Fruit fly (Drosophila melanogaster) whole organism, embryonic: ENCODE measurements around the gene CG11828.

Experiments used
- Antp ChIP-seq: fragments of 200-800 bp; sonication (Bioruptor generic); optimal IDR thresholded peaks from 3 replicates; lab custom pipeline; 2016; ENCODE audit warnings: missing biosample characterization, missing genetic modification characterization
- C15 ChIP-seq: fragments of 200-800 bp; sonication (Bioruptor generic); IDR thresholded peaks from 3 replicates; pipeline ENCODE4 v1.3.6; 2022; ENCODE audit warnings: missing biosample characterization, missing genetic modification characterization
- CG10209 ChIP-seq: fragments of 200-800 bp; sonication (Bioruptor generic); optimal IDR thresholded peaks from 3 replicates; lab custom pipeline; 2017; ENCODE audit warnings: missing biosample characterization, mild to moderate bottlenecking, missing genetic modification characterization, missing genetic modification reagents
- CG10959 ChIP-seq: fragments of 200-800 bp; sonication (Bioruptor generic); IDR thresholded peaks from 2 replicates; pipeline ENCODE4 v1.3.6; 2022; ENCODE audit warnings: missing biosample characterization, missing genetic modification characterization
- CG11504 ChIP-seq: fragments of 200-800 bp; sonication (Bioruptor generic); optimal IDR thresholded peaks from 3 replicates; lab custom pipeline; 2019; ENCODE audit warnings: missing biosample characterization, mild to moderate bottlenecking, missing genetic modification characterization, moderate library complexity
- CG13775 ChIP-seq: fragments of 200-800 bp; sonication (Bioruptor generic); optimal IDR thresholded peaks from 3 replicates; lab custom pipeline; 2017; ENCODE audit warnings: missing biosample characterization, mild to moderate bottlenecking, missing genetic modification characterization
- CG14965 ChIP-seq: fragments of 200-800 bp; sonication (Bioruptor generic); optimal IDR thresholded peaks from 2 replicates; lab custom pipeline; 2016; ENCODE audit warnings: missing biosample characterization, missing genetic modification characterization, borderline replicate concordance
- CG15514 ChIP-seq: fragments of 200-800 bp; sonication (Bioruptor generic); optimal IDR thresholded peaks from 3 replicates; lab custom pipeline; 2017; ENCODE audit warnings: missing biosample characterization, missing genetic modification characterization, mild to moderate bottlenecking, moderate library complexity, missing genetic modification reagents
- CG17612 ChIP-seq: fragments of 200-800 bp; sonication (Bioruptor generic); IDR thresholded peaks from 2 replicates; pipeline ENCODE4 v1.3.6; 2022; ENCODE audit warnings: missing biosample characterization, missing genetic modification characterization
- CG18011 ChIP-seq: fragments of 200-800 bp; sonication (Bioruptor generic); optimal IDR thresholded peaks from 2 replicates; lab custom pipeline; 2017; ENCODE audit warnings: missing biosample characterization, missing genetic modification characterization, mild to moderate bottlenecking, moderate library complexity, missing genotype
- CG18262 ChIP-seq: fragments of 200-800 bp; optimal IDR thresholded peaks from 3 replicates; lab custom pipeline; 2019; ENCODE audit warnings: missing biosample characterization, mild to moderate bottlenecking, missing genetic modification characterization, moderate library complexity
- CG1832 ChIP-seq: fragments of 200-800 bp; sonication (Bioruptor generic); optimal IDR thresholded peaks from 2 replicates; lab custom pipeline; 2017; ENCODE audit warnings: missing biosample characterization, mild to moderate bottlenecking, missing genetic modification characterization, inconsistent platforms
- CG2129 ChIP-seq: fragments of 200-800 bp; sonication (Bioruptor generic); IDR thresholded peaks from 2 replicates; pipeline ENCODE4 v1.3.6; 2022; ENCODE audit warnings: missing biosample characterization, missing genetic modification characterization; ENCODE audit not compliant: partially characterized antibody
- CG2889 ChIP-seq: fragments of 200-800 bp; sonication (Bioruptor generic); IDR thresholded peaks from 3 replicates; pipeline ENCODE4 v1.3.6; 2022; ENCODE audit warnings: missing biosample characterization, missing genetic modification characterization
- CG30020 ChIP-seq: fragments of 200-800 bp; optimal IDR thresholded peaks from 2 replicates; lab custom pipeline; 2019; ENCODE audit warnings: missing biosample characterization, mild to moderate bottlenecking, missing genetic modification characterization, moderate library complexity
- CG31224 ChIP-seq: fragments of 200-800 bp; sonication (Bioruptor generic); IDR thresholded peaks from 2 replicates; pipeline ENCODE4 v1.3.6; 2022; ENCODE audit warnings: missing biosample characterization, missing genetic modification characterization
- CG4282 ChIP-seq: fragments of 200-800 bp; sonication (Bioruptor generic); optimal IDR thresholded peaks from 2 replicates; lab custom pipeline; 2016; ENCODE audit warnings: missing biosample characterization, missing genetic modification characterization
- CG6791 ChIP-seq: fragments of 200-800 bp; sonication (Bioruptor generic); IDR thresholded peaks from 3 replicates; pipeline ENCODE4 v1.3.6; 2022; ENCODE audit warnings: missing biosample characterization, missing genetic modification characterization; ENCODE audit not compliant: partially characterized antibody
- CG7786 ChIP-seq: fragments of 200-800 bp; sonication (Bioruptor generic); optimal IDR thresholded peaks from 2 replicates; lab custom pipeline; 2016; ENCODE audit warnings: missing biosample characterization, missing genetic modification characterization
- CG8388 ChIP-seq: fragments of 200-800 bp; sonication (Bioruptor generic); optimal IDR thresholded peaks from 2 replicates; lab custom pipeline; 2019; ENCODE audit warnings: missing biosample characterization, mild to moderate bottlenecking, missing genetic modification characterization, moderate library complexity
- CG9609 ChIP-seq: fragments of 200-800 bp; sonication (Bioruptor generic); optimal IDR thresholded peaks from 3 replicates; lab custom pipeline; 2016; ENCODE audit warnings: missing biosample characterization, missing genetic modification characterization
- CkIIα-i1 ChIP-seq: fragments of 200-800 bp; sonication (Bioruptor generic); IDR thresholded peaks from 2 replicates; pipeline ENCODE4 v1.3.6; 2022; ENCODE audit warnings: missing biosample characterization, missing genetic modification characterization
- Doc3 ChIP-seq: fragments of 200-800 bp; sonication (Bioruptor generic); IDR thresholded peaks from 3 replicates; pipeline ENCODE4 v1.3.6; 2022; ENCODE audit warnings: missing biosample characterization, missing genetic modification characterization; ENCODE audit not compliant: partially characterized antibody
- Elba2 ChIP-seq: fragments of 200-800 bp; sonication (Bioruptor generic); optimal IDR thresholded peaks from 3 replicates; lab custom pipeline; 2016; ENCODE audit warnings: missing biosample characterization, missing genetic modification characterization
- Ets97D ChIP-seq: fragments of 200-800 bp; sonication (Bioruptor generic); optimal IDR thresholded peaks from 3 replicates; lab custom pipeline; 2016; ENCODE audit warnings: missing biosample characterization, missing genetic modification characterization
- H2.0 ChIP-seq: fragments of 200-800 bp; sonication (Bioruptor generic); IDR thresholded peaks from 2 replicates; pipeline ENCODE4 v1.3.6; 2022; ENCODE audit warnings: missing biosample characterization, missing genetic modification characterization
- Hr3 ChIP-seq: fragments of 200-800 bp; sonication (Bioruptor generic); optimal IDR thresholded peaks from 3 replicates; lab custom pipeline; 2016; ENCODE audit warnings: missing biosample characterization, missing genetic modification characterization
- Hr39 ChIP-seq: fragments of >200 bp; optimal IDR thresholded peaks from 2 replicates; lab custom pipeline; 2017
- MESR4 ChIP-seq: fragments of 200-800 bp; sonication (Bioruptor generic); optimal IDR thresholded peaks from 2 replicates; lab custom pipeline; 2018; ENCODE audit warnings: missing biosample characterization, mild to moderate bottlenecking, missing genetic modification characterization, moderate library complexity
- Mad ChIP-seq: fragments of 200-800 bp; sonication (Bioruptor generic); optimal IDR thresholded peaks from 2 replicates; lab custom pipeline; 2016; ENCODE audit warnings: missing biosample characterization, missing genetic modification characterization
- Mes4 ChIP-seq: fragments of 200-800 bp; sonication (Bioruptor generic); optimal IDR thresholded peaks from 2 replicates; lab custom pipeline; 2016; ENCODE audit warnings: missing biosample characterization, missing genetic modification characterization
- Mrtf ChIP-seq: fragments of 200-800 bp; sonication (Bioruptor generic); IDR thresholded peaks from 3 replicates; pipeline ENCODE4 v1.3.6; 2022; ENCODE audit warnings: missing biosample characterization, missing genetic modification characterization
- NFAT ChIP-seq: fragments of 200-800 bp; sonication (Bioruptor generic); IDR thresholded peaks from 2 replicates; pipeline ENCODE4 v1.3.6; 2022; ENCODE audit warnings: missing biosample characterization, missing genetic modification characterization
- NK7.1 ChIP-seq: fragments of 200-800 bp; sonication (Bioruptor generic); optimal IDR thresholded peaks from 3 replicates; lab custom pipeline; 2016; ENCODE audit warnings: missing biosample characterization, missing genetic modification characterization
- Optix ChIP-seq: fragments of 200-800 bp; sonication (Bioruptor generic); IDR thresholded peaks from 3 replicates; pipeline ENCODE4 v1.3.6; 2022; ENCODE audit warnings: missing biosample characterization, missing genetic modification characterization
- Sry-β ChIP-seq: fragments of 200-800 bp; sonication (Bioruptor generic); optimal IDR thresholded peaks from 2 replicates; lab custom pipeline; 2018; ENCODE audit warnings: missing biosample characterization, mild to moderate bottlenecking, missing genetic modification characterization, moderate library complexity
- corto ChIP-seq: fragments of 200-800 bp; sonication (Bioruptor generic); optimal IDR thresholded peaks from 2 replicates; lab custom pipeline; 2016; ENCODE audit warnings: missing biosample characterization, mild to moderate bottlenecking, missing genetic modification characterization, moderate library complexity
- crp ChIP-seq, 2 experiments: fragments of 200-800 bp; sonication (Bioruptor generic); optimal IDR thresholded peaks; 2 replicates in 1 of 2; 3 replicates in 1 of 2; lab custom pipeline; 2017; ENCODE audit warnings: missing biosample characterization in 2 of 2, missing genetic modification characterization in 2 of 2, mild to moderate bottlenecking in 1 of 2, moderate library complexity in 1 of 2
- en ChIP-seq: fragments of 200-800 bp; sonication (Bioruptor generic); optimal IDR thresholded peaks from 2 replicates; lab custom pipeline; 2016; ENCODE audit warnings: missing biosample characterization, missing genetic modification characterization
- fru ChIP-seq: fragments of >200 bp; optimal IDR thresholded peaks from 2 replicates; lab custom pipeline; 2017
- gcm ChIP-seq: fragments of 200-800 bp; sonication (Bioruptor generic); optimal IDR thresholded peaks from 2 replicates; lab custom pipeline; 2019; ENCODE audit warnings: missing biosample characterization, mild to moderate bottlenecking, missing genetic modification characterization, moderate library complexity
- jumu ChIP-seq: fragments of 200-800 bp; sonication (Bioruptor generic); optimal IDR thresholded peaks from 3 replicates; lab custom pipeline; 2016; ENCODE audit warnings: missing biosample characterization, missing genetic modification characterization
- lilli ChIP-seq: fragments of 200-800 bp; sonication (Bioruptor generic); optimal IDR thresholded peaks from 3 replicates; lab custom pipeline; 2016; ENCODE audit warnings: missing biosample characterization, missing genetic modification characterization
- mirr ChIP-seq: fragments of 200-800 bp; sonication (Bioruptor generic); optimal IDR thresholded peaks from 3 replicates; lab custom pipeline; 2018; ENCODE audit warnings: missing biosample characterization, mild to moderate bottlenecking, missing genetic modification characterization
- pan ChIP-seq, 4 experiments: fragments of >200 bp in 3 of 4; fragments of 200-800 bp in 1 of 4; sonication (Bioruptor generic) in 1 of 4; optimal IDR thresholded peaks in 3 of 4; IDR thresholded peaks in 1 of 4; 2 replicates each; pipeline versions ENCODE4 v1.3.6 to Lab custom; 2017 to 2022; ENCODE audit warnings: missing biosample characterization in 2 of 4, missing genetic modification characterization in 2 of 4, mixed read lengths in 1 of 4
- pfk ChIP-seq: fragments of 200-800 bp; sonication (Bioruptor generic); optimal IDR thresholded peaks from 2 replicates; lab custom pipeline; 2018; ENCODE audit warnings: missing biosample characterization, mild to moderate bottlenecking, missing genetic modification characterization, moderate library complexity
- ssp ChIP-seq: fragments of 200-800 bp; sonication (Bioruptor generic); IDR thresholded peaks from 2 replicates; pipeline ENCODE4 v1.3.6; 2022; ENCODE audit warnings: missing biosample characterization, missing genetic modification characterization
- tgo ChIP-seq: fragments of 200-800 bp; sonication (Bioruptor generic); IDR thresholded peaks from 3 replicates; pipeline ENCODE4 v1.3.6; 2022; ENCODE audit warnings: missing biosample characterization, missing genetic modification characterization
- trem ChIP-seq: fragments of 200-800 bp; optimal IDR thresholded peaks from 3 replicates; lab custom pipeline; 2019; ENCODE audit warnings: missing biosample characterization, mild to moderate bottlenecking, missing genetic modification characterization, moderate library complexity
- usp ChIP-seq: fragments of >200 bp; optimal IDR thresholded peaks from 2 replicates; lab custom pipeline; 2017; ENCODE audit warnings: missing biosample characterization, missing genetic modification characterization
- z ChIP-seq: fragments of 200-800 bp; sonication (Bioruptor generic); IDR thresholded peaks from 3 replicates; pipeline ENCODE4 v1.3.6; 2022; ENCODE audit warnings: missing biosample characterization, missing genetic modification characterization

CG11828 gene

DNA sequence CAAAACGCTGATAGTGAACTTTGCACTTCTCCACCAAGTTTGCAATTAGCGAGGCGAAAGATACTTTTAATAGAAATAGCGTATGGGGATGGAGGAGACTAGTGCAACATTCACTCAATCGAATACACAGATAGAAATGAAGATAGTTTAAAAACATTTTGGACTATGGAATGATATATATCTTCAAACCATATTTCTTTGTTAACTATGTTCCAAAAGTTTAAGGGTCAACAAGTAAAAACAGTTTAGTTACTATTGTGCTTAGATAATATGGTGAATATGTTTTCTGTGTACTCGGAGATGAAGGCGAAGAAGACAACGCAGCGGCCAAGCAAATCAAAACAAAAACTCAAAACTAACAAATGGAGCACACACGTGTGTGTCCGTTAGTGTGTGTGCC, 18.7 kb upstream of the CG11828 start (continued):
- TF ChIP-seq CG1832 = no peak
- no peak for TF ChIP-seq pan (optimal IDR thresholded peaks at IDR 0.05; lab: Kevin White, UChicago)
- peak in 1 of 2 experiments; percentile 76 for TF ChIP-seq pan (GFP tag; optimal IDR thresholded peaks at IDR 0.05 in 1 of 2, IDR thresholded peaks at IDR 0.05 in 1 of 2)
- no peak for TF ChIP-seq Hr39
- TF ChIP-seq CG9609 (GFP tag; lab: Kevin White, UChicago) = no peak
- TF ChIP-seq crp (GFP tag; optimal IDR thresholded peaks at IDR 0.05; lab: Kevin White, UChicago) = no peak
- TF ChIP-seq ssp (GFP tag; lab: Robert Waterston, UW) = peak; percentile 27; the same call in 1 of the 2 replicates
- no peak for TF ChIP-seq CG14965 (GFP tag; lab: Kevin White, UChicago)
- TF ChIP-seq CG6791 (GFP tag; lab: Robert Waterston, UW) = no peak
- TF ChIP-seq CG18011 (GFP tag; lab: Kevin White, UChicago) = no peak
- TF ChIP-seq C15 = no peak
- no peak for TF ChIP-seq CG13775 (GFP tag; lab: Kevin White, UChicago)
- TF ChIP-seq CG4282 (GFP tag; lab: Kevin White, UChicago) = no peak
- TF ChIP-seq Sry-β (GFP tag; lab: Kevin White, UChicago) = no peak
- TF ChIP-seq trem (tag; lab: Kevin White, UChicago) = peak; percentile 20
- no peak for TF ChIP-seq CG17612 (GFP tag; lab: Robert Waterston, UW)
- peak; percentile 6 for TF ChIP-seq Antp (GFP tag; lab: Kevin White, UChicago)
- no peak for TF ChIP-seq en
- TF ChIP-seq Elba2 (GFP tag; lab: Kevin White, UChicago) = no peak
- no peak for TF ChIP-seq fru (lab: Kevin White, UChicago)
- TF ChIP-seq CG2129 = no peak
- peak; percentile 21 for TF ChIP-seq jumu (GFP tag; lab: Kevin White, UChicago)
- no peak for TF ChIP-seq corto (GFP tag; lab: Kevin White, UChicago)
- TF ChIP-seq CG18262 (tag; lab: Kevin White, UChicago) = peak; percentile 62
- TF ChIP-seq H2.0 (GFP tag; lab: Robert Waterston, UW) = peak; percentile 9; the same call in 1 of the 2 replicates
- TF ChIP-seq lilli (GFP tag; lab: Kevin White, UChicago) = no peak
- 0 out of 3 replicates have a peak, but pooled peaks have one; percentile 21 for TF ChIP-seq z (GFP tag; lab: Robert Waterston, UW)
- no peak for TF ChIP-seq NK7.1
- no peak for TF ChIP-seq Doc3 (GFP tag; lab: Robert Waterston, UW)
- TF ChIP-seq tgo (GFP tag; lab: Robert Waterston, UW) = peak; percentile 70
- TF ChIP-seq CG8388 = peak; percentile 58
- no peak for TF ChIP-seq mirr (GFP tag; lab: Kevin White, UChicago)
- TF ChIP-seq CG11504 (tag; lab: Kevin White, UChicago) = peak; percentile 68
- TF ChIP-seq NFAT (GFP tag; lab: Robert Waterston, UW) = 0 out of 2 replicates have a peak, but pooled peaks have one; percentile 30
- no peak for TF ChIP-seq Mad (GFP tag; lab: Kevin White, UChicago)
- no peak for TF ChIP-seq Mes4
- TF ChIP-seq Ets97D (GFP tag; lab: Kevin White, UChicago) = no peak
- no peak for TF ChIP-seq usp (GFP tag; lab: Kevin White, UChicago)
- no peak for TF ChIP-seq CG10959
- no peak for TF ChIP-seq pfk
- no peak for TF ChIP-seq Mrtf (GFP tag; lab: Robert Waterston, UW)
- TF ChIP-seq CG30020 = no peak
- no peak for TF ChIP-seq CG7786 (GFP tag; lab: Kevin White, UChicago)
- no peak for TF ChIP-seq gcm
- TF ChIP-seq CG2889 (GFP tag; lab: Robert Waterston, UW) = no peak
- no peak for TF ChIP-seq CG15514
- TF ChIP-seq MESR4 (GFP tag; lab: Kevin White, UChicago) = no peak
- TF ChIP-seq Hr3 = no peak
- no peak for TF ChIP-seq CkIIα-i1 (GFP tag; lab: Robert Waterston, UW)
- TF ChIP-seq CG10209 (GFP tag; lab: Kevin White, UChicago) = peak; percentile 4
- TF ChIP-seq Optix (GFP tag; lab: Robert Waterston, UW) = no peak
- 0 out of 2 replicates have a peak, but pooled peaks have one; percentile 18 for TF ChIP-seq CG31224 (GFP tag; lab: Robert Waterston, UW)
